Worm (Caenorhabditis elegans) whole organism, mixed stage, embryonic: ENCODE measurements around the gene srlf-36.

ENCODE experiments used
- M03D4.4 ChIP-seq: sonication (generic microtip); optimal IDR thresholded peaks from 2 replicates; lab custom pipeline; 2017; ENCODE audit warnings: mild to moderate bottlenecking, missing genetic modification characterization, missing compliant biosample characterization
- bed-3 ChIP-seq: fragments of 200-800 bp; sonication (Bioruptor generic); optimal IDR thresholded peaks from 3 replicates; lab custom pipeline; 2018; ENCODE audit warnings: mild to moderate bottlenecking, missing genetic modification characterization, moderate library complexity, missing compliant biosample characterization
- blmp-1 ChIP-seq: fragments of 150-350 bp; optimal IDR thresholded peaks from 2 replicates; lab custom pipeline; 2014; ENCODE audit warnings: missing biosample characterization, missing genetic modification characterization
- ceh-39 ChIP-seq: fragments of 150-350 bp; optimal IDR thresholded peaks from 2 replicates; lab custom pipeline; 2014; ENCODE audit warnings: missing biosample characterization, missing genetic modification characterization
- ceh-43 ChIP-seq: fragments of 200-800 bp; sonication (Bioruptor generic); optimal IDR thresholded peaks from 2 replicates; lab custom pipeline; 2018; ENCODE audit warnings: mild to moderate bottlenecking, missing genetic modification characterization, moderate library complexity, missing compliant biosample characterization
- ceh-83 ChIP-seq: fragments of 200-800 bp; sonication (Bioruptor generic); optimal IDR thresholded peaks from 2 replicates; lab custom pipeline; 2018; ENCODE audit warnings: mild to moderate bottlenecking, missing genetic modification characterization, missing compliant biosample characterization
- cnd-1 ChIP-seq: fragments of 200-800 bp; sonication (Bioruptor generic); optimal IDR thresholded peaks from 2 replicates; lab custom pipeline; 2018; ENCODE audit warnings: mild to moderate bottlenecking, missing genetic modification characterization, missing compliant biosample characterization
- drap-1 ChIP-seq: fragments of 200-800 bp; sonication (Bioruptor generic); optimal IDR thresholded peaks from 3 replicates; lab custom pipeline; 2018; ENCODE audit warnings: mild to moderate bottlenecking, missing genetic modification characterization, missing compliant biosample characterization
- elt-1 ChIP-seq: sonication (generic microtip); optimal IDR thresholded peaks from 2 replicates; lab custom pipeline; 2017; ENCODE audit warnings: missing genetic modification characterization, mild to moderate bottlenecking, missing compliant biosample characterization, antibody characterized with exemption, moderate library complexity, borderline replicate concordance; ENCODE audit not compliant: insufficient read depth
- elt-3 ChIP-seq: fragments of 150-350 bp; optimal IDR thresholded peaks from 2 replicates; lab custom pipeline; 2014; ENCODE audit warnings: missing biosample characterization, missing genetic modification characterization
- flh-1 ChIP-seq: fragments of 200-800 bp; sonication (Bioruptor generic); optimal IDR thresholded peaks from 2 replicates; lab custom pipeline; 2018; ENCODE audit warnings: mild to moderate bottlenecking, missing genetic modification characterization, moderate library complexity, missing compliant biosample characterization
- ham-2 ChIP-seq: fragments of 200-800 bp; sonication (Bioruptor generic); optimal IDR thresholded peaks from 2 replicates; lab custom pipeline; 2018; ENCODE audit warnings: mild to moderate bottlenecking, missing genetic modification characterization, missing compliant biosample characterization
- hlh-1 ChIP-seq: fragments of 150-350 bp; optimal IDR thresholded peaks from 2 replicates; lab custom pipeline; 2014; ENCODE audit warnings: missing biosample characterization, missing genetic modification reagents, missing genetic modification characterization
- lin-13 ChIP-seq: fragments of 150-350 bp; optimal IDR thresholded peaks from 2 replicates; lab custom pipeline; 2014; ENCODE audit warnings: missing biosample characterization, missing genetic modification characterization
- lin-32 ChIP-seq: fragments of 200-800 bp; sonication (Bioruptor generic); optimal IDR thresholded peaks from 2 replicates; lab custom pipeline; 2018; ENCODE audit warnings: mild to moderate bottlenecking, missing genetic modification characterization, missing compliant biosample characterization
- lsy-2 ChIP-seq: fragments of 150-350 bp; optimal IDR thresholded peaks from 2 replicates; lab custom pipeline; 2014; ENCODE audit warnings: missing biosample characterization, missing genetic modification characterization
- mab-5 ChIP-seq: fragments of 150-350 bp; optimal IDR thresholded peaks from 2 replicates; lab custom pipeline; 2014; ENCODE audit warnings: missing biosample characterization, missing genetic modification characterization
- mep-1 ChIP-seq: fragments of 150-350 bp; optimal IDR thresholded peaks from 2 replicates; lab custom pipeline; 2017; ENCODE audit warnings: missing biosample characterization, missing genetic modification reagents, missing genetic modification characterization, inconsistent platforms
- mls-2 ChIP-seq: sonication (generic microtip); optimal IDR thresholded peaks from 2 replicates; lab custom pipeline; 2016; ENCODE audit warnings: mild to moderate bottlenecking, missing genetic modification characterization, moderate library complexity, missing compliant biosample characterization
- nhr-12 ChIP-seq: fragments of 150-350 bp; optimal IDR thresholded peaks from 2 replicates; lab custom pipeline; 2014; ENCODE audit warnings: missing biosample characterization, missing genetic modification characterization
- nhr-237 ChIP-seq: fragments of 150-350 bp; optimal IDR thresholded peaks from 2 replicates; lab custom pipeline; 2014; ENCODE audit warnings: missing biosample characterization, missing genetic modification characterization
- nhr-28 ChIP-seq: fragments of 150-350 bp; optimal IDR thresholded peaks from 2 replicates; lab custom pipeline; 2014; ENCODE audit warnings: missing biosample characterization, missing genetic modification characterization
- nhr-76 ChIP-seq: sonication (generic microtip); optimal IDR thresholded peaks from 2 replicates; lab custom pipeline; 2017; ENCODE audit warnings: missing biosample characterization, missing genetic modification characterization
- pha-4 ChIP-seq: fragments of 150-350 bp; optimal IDR thresholded peaks from 2 replicates; lab custom pipeline; 2018; ENCODE audit warnings: missing biosample characterization, missing genetic modification reagents, missing genetic modification characterization
- sem-2 ChIP-seq: fragments of 200-800 bp; sonication (Bioruptor generic); optimal IDR thresholded peaks from 2 replicates; lab custom pipeline; 2018; ENCODE audit warnings: mild to moderate bottlenecking, missing genetic modification characterization, missing compliant biosample characterization
- snpc-4 ChIP-seq: fragments of 150-350 bp; optimal IDR thresholded peaks from 2 replicates; lab custom pipeline; 2014; ENCODE audit warnings: missing biosample characterization, missing genetic modification characterization
- sptf-1 ChIP-seq: sonication (generic microtip); optimal IDR thresholded peaks from 2 replicates; lab custom pipeline; 2017; ENCODE audit warnings: mild to moderate bottlenecking, missing genetic modification characterization, moderate library complexity, missing compliant biosample characterization
- tbx-8 ChIP-seq: fragments of 200-800 bp; sonication (Bioruptor generic); optimal IDR thresholded peaks from 2 replicates; lab custom pipeline; 2018; ENCODE audit warnings: mild to moderate bottlenecking, missing genetic modification characterization, moderate library complexity, missing compliant biosample characterization
- unc-120 ChIP-seq: sonication (generic microtip); optimal IDR thresholded peaks from 2 replicates; lab custom pipeline; 2017; ENCODE audit warnings: missing genetic modification characterization, missing compliant biosample characterization; ENCODE audit not compliant: poor library complexity, severe bottlenecking
- unc-62 ChIP-seq: fragments of 150-350 bp; optimal IDR thresholded peaks from 2 replicates; lab custom pipeline; 2014; ENCODE audit warnings: missing biosample characterization, missing genetic modification reagents, missing genetic modification characterization
- ztf-11 ChIP-seq: fragments of 150-350 bp; optimal IDR thresholded peaks from 2 replicates; lab custom pipeline; 2014; ENCODE audit warnings: missing biosample characterization, missing genetic modification characterization

The srlf-36 gene

DNA sequence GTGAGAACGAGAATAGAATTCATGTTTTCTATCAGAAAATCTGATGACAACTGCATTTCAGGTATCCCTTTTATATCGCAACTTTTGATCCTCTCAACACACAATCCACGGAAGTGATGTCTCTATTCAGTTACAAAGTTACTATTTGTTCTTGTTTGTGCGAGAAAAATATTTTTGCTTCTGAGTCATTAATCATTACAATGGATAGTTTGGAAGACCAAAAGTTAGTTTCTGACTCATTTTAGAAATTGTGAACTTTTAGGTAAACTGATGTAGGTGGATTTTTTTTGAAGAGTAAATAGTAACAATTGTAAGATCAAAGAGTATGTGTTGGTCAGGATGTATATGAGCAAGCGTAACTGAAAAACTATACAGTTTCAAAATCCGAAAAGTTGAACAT lies at the start of gene srlf-36:
TSS of gene srlf-36 (minus strand) at position 101 of the 400 bp plus-strand sequence.
- no peak for TF ChIP-seq ham-2 (GFP tag; lab: Kevin White, UChicago)
- no peak for TF ChIP-seq mab-5 (tag; lab: Kevin White, UChicago)
- TF ChIP-seq blmp-1 (tag; lab: Kevin White, UChicago) = no peak
- no peak for TF ChIP-seq snpc-4 (tag; lab: Kevin White, UChicago)
- no peak for TF ChIP-seq lsy-2 (tag; lab: Kevin White, UChicago)
- no peak for TF ChIP-seq nhr-76 (tag; lab: Kevin White, UChicago)
- TF ChIP-seq ztf-11 = no peak
- TF ChIP-seq ceh-83 = no peak
- TF ChIP-seq sem-2 (GFP tag; lab: Kevin White, UChicago) = no peak
- no peak for TF ChIP-seq ceh-43 (GFP tag; lab: Kevin White, UChicago)

DNA sequence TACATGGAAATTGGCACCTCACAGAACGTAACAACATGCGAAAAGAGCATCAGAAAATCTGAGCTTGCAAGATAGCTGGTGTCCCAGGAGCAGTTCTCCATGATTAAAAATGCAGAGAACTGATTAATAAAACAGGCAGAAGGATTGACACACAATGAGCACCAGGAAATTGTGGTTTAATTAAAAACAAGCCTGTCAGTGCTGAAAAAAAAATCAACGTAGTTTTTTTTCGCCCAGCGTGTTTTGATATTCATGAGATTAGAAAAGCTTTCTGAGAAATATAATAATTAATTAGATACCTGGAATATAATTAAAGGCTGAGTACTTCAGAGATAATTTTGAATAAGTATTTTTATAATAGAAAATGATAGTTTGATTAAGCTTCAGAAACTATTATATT lies 48.1 kb upstream of the srlf-36 start, which contains the start of gene srh-246:
TSS of gene srh-246 (minus strand) at position 101 of the 400 bp plus-strand sequence.
- TF ChIP-seq lsy-2 (tag; lab: Kevin White, UChicago) = no peak
- TF ChIP-seq nhr-76 (tag; lab: Kevin White, UChicago) = no peak
- TF ChIP-seq bed-3 (GFP tag; lab: Kevin White, UChicago) = no peak
- TF ChIP-seq flh-1 (GFP tag; lab: Kevin White, UChicago) = no peak
- TF ChIP-seq lin-13 = no peak
- no peak for TF ChIP-seq nhr-237 (tag; lab: Kevin White, UChicago)
- no peak for TF ChIP-seq elt-1
- TF ChIP-seq mls-2 (tag; lab: Kevin White, UChicago) = no peak
- no peak for TF ChIP-seq ceh-83
- TF ChIP-seq snpc-4 (tag; lab: Kevin White, UChicago) = no peak
- TF ChIP-seq M03D4.4 (tag; lab: Kevin White, UChicago) = no peak
- TF ChIP-seq drap-1 (GFP tag; lab: Kevin White, UChicago) = no peak
- no peak for TF ChIP-seq lin-32
- TF ChIP-seq nhr-12 (tag; lab: Kevin White, UChicago) = no peak
- no peak for TF ChIP-seq ham-2 (GFP tag; lab: Kevin White, UChicago)
- no peak for TF ChIP-seq hlh-1 (tag; lab: Kevin White, UChicago)
- TF ChIP-seq unc-120 (tag; lab: Kevin White, UChicago) = no peak
- TF ChIP-seq nhr-28 (tag; lab: Kevin White, UChicago) = no peak
- no peak for TF ChIP-seq mab-5 (tag; lab: Kevin White, UChicago)
- no peak for TF ChIP-seq sem-2 (GFP tag; lab: Kevin White, UChicago)

DNA sequence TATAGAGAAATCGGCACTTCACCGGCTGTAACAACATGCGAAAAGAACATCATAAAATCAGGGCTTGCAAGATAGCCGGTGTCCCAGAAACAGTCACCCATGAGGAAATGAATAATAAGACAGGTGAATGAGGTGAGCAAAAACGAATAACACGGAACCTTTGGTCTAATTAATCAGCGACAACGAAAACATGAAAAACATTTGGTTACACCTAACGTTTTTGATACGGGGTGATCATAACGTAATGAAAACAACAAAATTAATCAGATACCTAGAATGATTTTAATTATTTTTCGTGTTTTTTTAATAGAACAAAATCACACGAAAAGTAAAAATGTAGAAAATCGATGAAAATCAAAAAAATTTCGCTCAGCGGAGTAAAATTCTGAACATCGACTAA lies 46.3 kb upstream of the srlf-36 start, which contains the start of gene srh-245:
TSS of gene srh-245 (minus strand) at position 101 of the 400 bp plus-strand sequence.
- TF ChIP-seq nhr-76 (tag; lab: Kevin White, UChicago) (no peak), ceh-39 (tag; lab: Kevin White, UChicago) (no peak), pha-4 (tag; lab: Kevin White, UChicago) (no peak), cnd-1 (no peak), tbx-8 (GFP tag; lab: Kevin White, UChicago) (no peak)

DNA sequence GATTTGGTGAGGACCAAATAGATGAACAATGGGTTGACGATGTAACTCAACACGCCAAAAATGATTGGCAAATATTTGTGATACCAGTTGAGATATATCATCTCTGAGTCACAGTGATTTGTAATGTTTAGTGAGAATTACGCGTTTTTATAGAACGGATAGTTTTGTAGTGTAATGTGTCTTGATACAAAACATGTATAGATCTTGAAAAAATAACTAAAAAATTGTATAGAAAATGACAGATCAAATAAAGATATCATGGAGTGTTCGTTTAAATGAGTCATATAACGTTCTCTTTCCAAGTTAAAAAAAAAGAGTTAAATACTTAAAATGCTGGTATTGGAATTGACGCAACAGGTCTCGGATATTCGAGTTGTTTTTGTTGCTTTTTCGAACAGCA lies 44.8 kb upstream of the srlf-36 start, which contains the start of gene srj-6:
TSS of gene srj-6 (minus strand) at position 101 of the 400 bp plus-strand sequence.
- no peak for TF ChIP-seq lin-32

DNA sequence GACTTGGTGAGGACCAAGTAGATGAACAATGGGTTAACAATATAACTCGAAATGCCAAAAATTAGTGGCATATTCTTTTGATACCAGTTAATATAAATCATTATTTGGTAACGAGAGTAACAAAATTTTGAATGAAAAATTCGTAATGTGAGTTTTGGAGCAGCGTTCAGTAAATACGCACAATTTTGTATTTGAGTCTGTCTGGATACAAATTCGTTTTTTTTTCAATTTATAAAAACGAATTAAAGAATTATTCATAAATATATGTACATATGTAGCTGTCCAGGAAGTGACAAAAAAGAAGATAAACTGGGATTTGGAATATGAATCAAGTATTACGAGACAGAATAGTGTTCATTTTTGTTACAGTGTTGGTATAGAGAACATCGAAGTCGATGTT lies 43.4 kb upstream of the srlf-36 start, which contains the start of gene srj-5:
TSS of gene srj-5 (minus strand) at position 101 of the 400 bp plus-strand sequence.
- TF ChIP-seq unc-62 (no peak), mep-1 (tag; lab: Kevin White, UChicago) (no peak), M03D4.4 (tag; lab: Kevin White, UChicago) (no peak), snpc-4 (tag; lab: Kevin White, UChicago) (no peak), sptf-1 (tag; lab: Kevin White, UChicago) (no peak), lin-13 (no peak), nhr-76 (tag; lab: Kevin White, UChicago) (no peak), tbx-8 (GFP tag; lab: Kevin White, UChicago) (no peak), cnd-1 (no peak), unc-120 (tag; lab: Kevin White, UChicago) (no peak), ceh-83 (no peak), elt-3 (tag; lab: Kevin White, UChicago) (no peak), mab-5 (tag; lab: Kevin White, UChicago) (no peak), elt-1 (no peak), flh-1 (GFP tag; lab: Kevin White, UChicago) (no peak), nhr-28 (tag; lab: Kevin White, UChicago) (no peak)
